Worm (Caenorhabditis elegans) whole organism, midembryonic: Measurements from ENCODE around the gene sra-27.

Experiments
- T22C8.4 ChIP-seq: fragments of 200-800 bp; sonication (Bioruptor generic); IDR thresholded peaks from 2 replicates; pipeline ENCODE4 v1.3.6; 2022; ENCODE audit warnings: missing genetic modification characterization, missing compliant biosample characterization
- cog-1 ChIP-seq: sonication (generic microtip); optimal IDR thresholded peaks from 2 replicates; lab custom pipeline; 2016; ENCODE audit warnings: missing genetic modification characterization, missing compliant biosample characterization
- flt-1 ChIP-seq: fragments of 200-800 bp; sonication (Bioruptor generic); IDR thresholded peaks from 2 replicates; pipeline ENCODE4 v1.3.6; 2022; ENCODE audit warnings: missing genetic modification characterization, missing compliant biosample characterization
- med-1 ChIP-seq: sonication (generic microtip); optimal IDR thresholded peaks from 2 replicates; lab custom pipeline; 2017; ENCODE audit warnings: missing genetic modification characterization, mild to moderate bottlenecking, missing compliant biosample characterization, antibody characterized with exemption, missing genetic modification reagents; ENCODE audit not compliant: insufficient read depth
- ref-1 ChIP-seq: fragments of 200-800 bp; sonication (Bioruptor generic); conservative IDR thresholded peaks from 2 replicates; pipeline ENCODE4 v1.3.6; 2022; ENCODE audit warnings: missing genetic modification reagents, missing genetic modification characterization, missing compliant biosample characterization
- tab-1 ChIP-seq: fragments of 200-800 bp; sonication (Bioruptor generic); IDR thresholded peaks from 2 replicates; pipeline ENCODE4 v1.3.6; 2022; ENCODE audit warnings: missing genetic modification characterization, missing compliant biosample characterization

ce11 chrII:6528629-6529028, 40.2 kb upstream of the sra-27 start, which contains the start of gene C56E6.4:
- TF ChIP-seq T22C8.4 (GFP tag; lab: Robert Waterston, UW) (no peak), tab-1 (no peak), med-1 (GFP tag; lab: Kevin White, UChicago) (no peak), flt-1 (GFP tag; lab: Robert Waterston, UW) (no peak), cog-1 (tag; lab: Kevin White, UChicago) (no peak), ref-1 (GFP tag; lab: Robert Waterston, UW) (no peak)
